Worm (Caenorhabditis elegans) whole organism, young adult: ENCODE data around the gene W03A5.1.
A peak's percentile ranks its signal among the peaks of the same experiment; 100 is the strongest.

Experiments used
- B0019.2 ChIP-seq: fragments of 200-800 bp; sonication (Bioruptor generic); conservative IDR thresholded peaks from 2 replicates; pipeline ENCODE4 v1.3.6; 2022; ENCODE audit warnings: missing genetic modification reagents, missing genetic modification characterization, missing compliant biosample characterization
- C06A6.2 ChIP-seq: fragments of 200-800 bp; sonication (Bioruptor generic); conservative IDR thresholded peaks from 2 replicates; pipeline ENCODE4 v1.3.6; 2022; ENCODE audit warnings: missing genetic modification characterization, missing compliant biosample characterization
- F37B4.10 ChIP-seq: fragments of 200-800 bp; sonication (Bioruptor generic); IDR thresholded peaks from 2 replicates; pipeline ENCODE4 v1.3.6; 2022; ENCODE audit warnings: missing genetic modification characterization, missing compliant biosample characterization
- F55B11.4 ChIP-seq: sonication (generic microtip); optimal IDR thresholded peaks from 2 replicates; lab custom pipeline; 2016; ENCODE audit warnings: missing compliant biosample characterization, missing genetic modification characterization, borderline replicate concordance; ENCODE audit not compliant: insufficient read depth
- T07F8.4 ChIP-seq: sonication (generic microtip); optimal IDR thresholded peaks from 2 replicates; lab custom pipeline; 2016; ENCODE audit warnings: mild to moderate bottlenecking, missing genetic modification characterization, moderate library complexity, missing compliant biosample characterization
- Y79H2A.3 ChIP-seq: fragments of 200-800 bp; sonication (Bioruptor generic); conservative IDR thresholded peaks from 2 replicates; pipeline ENCODE4 v1.3.6; 2022; ENCODE audit warnings: missing genetic modification reagents, missing genetic modification characterization, missing compliant biosample characterization
- ZK185.1 ChIP-seq: sonication (generic microtip); optimal IDR thresholded peaks from 2 replicates; lab custom pipeline; 2016; ENCODE audit warnings: mild to moderate bottlenecking, missing genetic modification characterization, missing compliant biosample characterization; ENCODE audit not compliant: poor library complexity, severe bottlenecking
- akir-1 ChIP-seq: fragments of 200-800 bp; sonication (Bioruptor generic); optimal IDR thresholded peaks from 2 replicates; lab custom pipeline; 2018; ENCODE audit warnings: mild to moderate bottlenecking, missing genetic modification characterization, moderate library complexity, missing compliant biosample characterization
- ama-1 ChIP-seq, 3 experiments: fragments of 150-350 bp in 1 of 3; sonication (generic microtip) in 2 of 3; optimal IDR thresholded peaks; 2 replicates each; lab custom pipeline; 2014 to 2018; ENCODE audit warnings: missing biosample characterization in 2 of 3, missing genetic modification characterization in 2 of 3, missing genetic modification reagents in 2 of 3
- atf-7 ChIP-seq: sonication (generic microtip); optimal IDR thresholded peaks from 2 replicates; lab custom pipeline; 2017; ENCODE audit warnings: mild to moderate bottlenecking, missing genetic modification characterization, missing compliant biosample characterization
- bed-1 ChIP-seq: fragments of 200-800 bp; sonication (Bioruptor generic); IDR thresholded peaks from 2 replicates; pipeline ENCODE4 v1.3.6; 2022; ENCODE audit warnings: missing genetic modification reagents, missing genetic modification characterization, missing compliant biosample characterization
- ccch-3 ChIP-seq: fragments of 200-800 bp; sonication (Bioruptor generic); optimal IDR thresholded peaks from 2 replicates; lab custom pipeline; 2018; ENCODE audit warnings: mild to moderate bottlenecking, missing genetic modification characterization, missing compliant biosample characterization
- chd-7 ChIP-seq: sonication (generic microtip); optimal IDR thresholded peaks from 2 replicates; lab custom pipeline; 2016; ENCODE audit warnings: mild to moderate bottlenecking, missing genetic modification characterization, moderate library complexity, missing compliant biosample characterization
- egl-44 ChIP-seq: fragments of 200-800 bp; sonication (Bioruptor generic); IDR thresholded peaks from 2 replicates; pipeline ENCODE4 v1.3.6; 2022; ENCODE audit warnings: missing genetic modification reagents, missing genetic modification characterization, missing compliant biosample characterization
- egrh-3 ChIP-seq: fragments of 200-800 bp; sonication (Bioruptor generic); IDR thresholded peaks from 2 replicates; pipeline ENCODE4 v1.3.6; 2022; ENCODE audit warnings: missing genetic modification reagents, missing genetic modification characterization, missing compliant biosample characterization
- ets-4 ChIP-seq: fragments of 200-800 bp; sonication (Bioruptor generic); optimal IDR thresholded peaks from 2 replicates; lab custom pipeline; 2018; ENCODE audit warnings: mild to moderate bottlenecking, missing genetic modification characterization, missing compliant biosample characterization
- fkh-3 ChIP-seq: sonication (generic microtip); optimal IDR thresholded peaks from 2 replicates; lab custom pipeline; 2016; ENCODE audit warnings: mild to moderate bottlenecking, missing genetic modification characterization, missing compliant biosample characterization
- gei-17 ChIP-seq: fragments of 200-800 bp; sonication (Bioruptor generic); optimal IDR thresholded peaks from 2 replicates; lab custom pipeline; 2018; ENCODE audit warnings: mild to moderate bottlenecking, missing genetic modification characterization, missing compliant biosample characterization
- him-1 ChIP-seq: sonication (generic microtip); optimal IDR thresholded peaks from 2 replicates; lab custom pipeline; 2016; ENCODE audit warnings: missing genotype, missing genetic modification reagents, missing genetic modification characterization, missing compliant biosample characterization
- hlh-26 ChIP-seq: fragments of 200-800 bp; sonication (Bioruptor generic); conservative IDR thresholded peaks from 2 replicates; pipeline ENCODE4 v1.3.6; 2022; ENCODE audit warnings: missing genetic modification reagents, missing genetic modification characterization, missing compliant biosample characterization
- lin-40 ChIP-seq: sonication (generic microtip); optimal IDR thresholded peaks from 2 replicates; lab custom pipeline; 2016; ENCODE audit warnings: missing genetic modification characterization, mild to moderate bottlenecking, missing compliant biosample characterization, missing genotype, missing genetic modification reagents
- lir-1 ChIP-seq: fragments of 200-800 bp; sonication (Bioruptor generic); conservative IDR thresholded peaks from 2 replicates; pipeline ENCODE4 v1.3.6; 2022; ENCODE audit warnings: missing genetic modification reagents, missing genetic modification characterization, missing compliant biosample characterization
- madf-6 ChIP-seq: fragments of 200-800 bp; sonication (Bioruptor generic); IDR thresholded peaks from 2 replicates; pipeline ENCODE4 v1.3.6; 2022; ENCODE audit warnings: missing genetic modification reagents, missing genetic modification characterization, missing compliant biosample characterization
- mel-28 ChIP-seq: sonication (generic microtip); optimal IDR thresholded peaks from 2 replicates; lab custom pipeline; 2016; ENCODE audit warnings: borderline replicate concordance, mild to moderate bottlenecking, missing genetic modification characterization, missing compliant biosample characterization
- nfya-2 ChIP-seq: fragments of 200-800 bp; sonication (Bioruptor generic); IDR thresholded peaks from 2 replicates; pipeline ENCODE4 v1.3.6; 2022; ENCODE audit warnings: missing genetic modification reagents, missing genetic modification characterization, missing compliant biosample characterization
- nfyb-1 ChIP-seq: fragments of 200-800 bp; sonication (Bioruptor generic); IDR thresholded peaks from 2 replicates; pipeline ENCODE4 v1.3.6; 2022; ENCODE audit warnings: missing genetic modification reagents, missing genetic modification characterization, missing compliant biosample characterization
- nhr-80 ChIP-seq: sonication (generic microtip); optimal IDR thresholded peaks from 2 replicates; lab custom pipeline; 2016; ENCODE audit warnings: missing genetic modification characterization, missing compliant biosample characterization
- repo-1 ChIP-seq: sonication (generic microtip); optimal IDR thresholded peaks from 2 replicates; lab custom pipeline; 2017; ENCODE audit warnings: mild to moderate bottlenecking, missing genetic modification characterization, missing compliant biosample characterization
- sea-2 ChIP-seq: fragments of 200-800 bp; sonication (Bioruptor generic); IDR thresholded peaks from 2 replicates; pipeline ENCODE4 v1.3.6; 2022; ENCODE audit warnings: missing genetic modification characterization, missing compliant biosample characterization
- tbx-9 ChIP-seq: sonication (generic microtip); optimal IDR thresholded peaks from 2 replicates; lab custom pipeline; 2016; ENCODE audit warnings: borderline replicate concordance, missing genetic modification characterization, inconsistent platforms, missing compliant biosample characterization
- zfh-2 ChIP-seq: fragments of 200-800 bp; sonication (Bioruptor generic); conservative IDR thresholded peaks from 2 replicates; pipeline ENCODE4 v1.3.6; 2022; ENCODE audit warnings: missing genetic modification reagents, missing genetic modification characterization, missing compliant biosample characterization
- zim-3 ChIP-seq: sonication (generic microtip); optimal IDR thresholded peaks from 2 replicates; lab custom pipeline; 2017; ENCODE audit warnings: mild to moderate bottlenecking, missing genetic modification characterization, moderate library complexity, missing compliant biosample characterization
- ztf-26 ChIP-seq: sonication (generic microtip); optimal IDR thresholded peaks from 2 replicates; lab custom pipeline; 2017; ENCODE audit warnings: missing genetic modification characterization, missing compliant biosample characterization
- ztf-6 ChIP-seq: fragments of 200-800 bp; sonication (Bioruptor generic); IDR thresholded peaks from 2 replicates; pipeline ENCODE4 v1.3.6; 2022; ENCODE audit warnings: missing genetic modification reagents, missing genetic modification characterization, missing compliant biosample characterization

W03A5.1 gene

ce11 chrIII:5382073-5382472 lies 25.6 kb upstream of the W03A5.1 start, which contains the start of gene Y32H12A.6:
Y32H12A.6 (minus strand) TSS chrIII:5382173.
- TF ChIP-seq gei-17 (GFP tag; lab: Kevin White, UChicago) (no peak), atf-7 (tag; lab: Kevin White, UChicago) (no peak), hlh-26 (GFP tag; lab: Robert Waterston, UW) (no peak), zim-3 (tag; lab: Kevin White, UChicago) (no peak), tbx-9 (tag; lab: Kevin White, UChicago) (no peak)

ce11 chrIII:5385315-5385714 lies 22.4 kb upstream of the W03A5.1 start, which contains the start of gene Y32H12A.7:
Y32H12A.7 (minus strand) TSS chrIII:5385415.
- TF ChIP-seq madf-6 (GFP tag; lab: Robert Waterston, UW) (no peak), ztf-6 (GFP tag; lab: Robert Waterston, UW) (no peak), ccch-3 (GFP tag; lab: Kevin White, UChicago) (no peak), chd-7 (tag; lab: Kevin White, UChicago) (no peak), ZK185.1 (tag; lab: Kevin White, UChicago) (no peak)

ce11 chrIII:5388113-5388512 lies 19.6 kb upstream of the W03A5.1 start:
- TF ChIP-seq ama-1 (optimal IDR thresholded peaks at IDR 0.05; lab: Kevin White, UChicago) (no peak), ama-1 (GFP tag; optimal IDR thresholded peaks at IDR 0.05; lab: Kevin White, UChicago) (no peak), F37B4.10 (GFP tag; lab: Robert Waterston, UW) (no peak), fkh-3 (tag; lab: Kevin White, UChicago) (no peak), repo-1 (tag; lab: Kevin White, UChicago) (no peak)

ce11 chrIII:5389365-5389764 lies 18.3 kb upstream of the W03A5.1 start:
- TF ChIP-seq F37B4.10 (GFP tag; lab: Robert Waterston, UW) = no peak
- TF ChIP-seq nhr-80 (tag; lab: Kevin White, UChicago) = no peak
- TF ChIP-seq Y79H2A.3 (GFP tag; lab: Robert Waterston, UW) = no peak
- TF ChIP-seq nfyb-1 (GFP tag; lab: Robert Waterston, UW) = no peak
- no peak for TF ChIP-seq bed-1 (GFP tag; lab: Robert Waterston, UW)
- TF ChIP-seq mel-28 (tag; lab: Kevin White, UChicago) = no peak
- no peak for TF ChIP-seq lin-40 (tag; lab: Kevin White, UChicago)

ce11 chrIII:5395746-5396145 lies 11.9 kb upstream of the W03A5.1 start:
- TF ChIP-seq zfh-2 (GFP tag; lab: Robert Waterston, UW) (peak; percentile 78), sea-2 (GFP tag; lab: Robert Waterston, UW) (0 out of 2 replicates have a peak, but pooled peaks have one; percentile 46), egrh-3 (GFP tag; lab: Robert Waterston, UW) (peak; percentile 64), B0019.2 (no peak)

ce11 chrIII:5402419-5402818 lies 5.3 kb upstream of the W03A5.1 start:
- TF ChIP-seq T07F8.4 (tag; lab: Kevin White, UChicago) = no peak
- no peak for TF ChIP-seq F55B11.4 (tag; lab: Kevin White, UChicago)
- TF ChIP-seq ztf-26 (tag; lab: Kevin White, UChicago) = no peak
- TF ChIP-seq him-1 (tag; lab: Kevin White, UChicago) = no peak
- no peak for TF ChIP-seq lir-1
- no peak for TF ChIP-seq ets-4 (GFP tag; lab: Kevin White, UChicago)
- TF ChIP-seq C06A6.2 (GFP tag; lab: Robert Waterston, UW) = no peak
- TF ChIP-seq egl-44 = no peak
- TF ChIP-seq akir-1 (GFP tag; lab: Kevin White, UChicago) = no peak
- TF ChIP-seq nfya-2 = no peak
